Worm (Caenorhabditis elegans): ENCODE measurements around the gene cutl-15.

Gene cutl-15

DNA sequence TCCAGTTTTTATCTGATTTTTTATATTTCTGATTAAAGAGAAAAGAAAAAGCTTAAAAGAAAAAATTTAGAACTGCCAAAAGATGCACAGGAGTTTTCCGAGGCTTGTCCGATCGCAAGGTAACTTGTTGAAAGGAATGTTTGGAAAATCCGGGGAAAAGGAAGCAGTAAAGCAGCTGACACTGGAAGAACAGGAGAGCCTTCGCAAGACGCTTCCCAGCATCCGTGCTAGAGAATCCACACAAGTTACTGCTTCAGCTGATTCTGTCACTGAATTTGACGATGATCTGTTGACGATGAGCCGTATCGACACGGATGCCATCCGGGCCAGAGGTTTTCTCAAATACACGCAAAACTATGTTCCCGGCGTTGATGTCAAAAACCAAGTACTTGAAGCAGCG, 17.7 kb downstream of the cutl-15 start, which contains the start of gene mrpl-50 (continued):
- TF ChIP-seq pqm-1 (tag; optimal IDR thresholded peaks at IDR 0.05) (no peak), nhr-102 (tag; optimal IDR thresholded peaks at IDR 0.05) (no peak), sdz-12 (GFP tag; optimal IDR thresholded peaks at IDR 0.05) (no peak), T20F7.1 (GFP tag; optimal IDR thresholded peaks at IDR 0.05) (no peak), Y5F2A.4 (GFP tag; optimal IDR thresholded peaks at IDR 0.05) (peak; percentile 17), gei-8 (GFP tag; optimal IDR thresholded peaks at IDR 0.05) (no peak), mxl-2 (GFP tag; conservative IDR thresholded peaks at IDR 0.05) (no peak), ceh-82 (tag; optimal IDR thresholded peaks at IDR 0.05) (no peak), F49E8.2 (tag; optimal IDR thresholded peaks at IDR 0.05; ENCODE audit: borderline replicate concordance) (peak; percentile 13), zip-2 (tag; optimal IDR thresholded peaks at IDR 0.05) (no peak), Y75B8A.6 (GFP tag; IDR thresholded peaks at IDR 0.05) (no peak), D1046.2 (GFP tag; IDR thresholded peaks at IDR 0.05) (no peak), lin-15B (tag; optimal IDR thresholded peaks at IDR 0.05) (no peak), skn-1 (tag; optimal IDR thresholded peaks at IDR 0.05) (no peak), nhr-6 (tag; optimal IDR thresholded peaks at IDR 0.05) (no peak), dmd-9 (GFP tag; IDR thresholded peaks at IDR 0.05) (no peak), tra-1 (GFP tag; IDR thresholded peaks at IDR 0.05) (no peak), cey-2 (tag; optimal IDR thresholded peaks at IDR 0.05; ENCODE audit: borderline replicate concordance, insufficient read depth) (no peak)

DNA sequence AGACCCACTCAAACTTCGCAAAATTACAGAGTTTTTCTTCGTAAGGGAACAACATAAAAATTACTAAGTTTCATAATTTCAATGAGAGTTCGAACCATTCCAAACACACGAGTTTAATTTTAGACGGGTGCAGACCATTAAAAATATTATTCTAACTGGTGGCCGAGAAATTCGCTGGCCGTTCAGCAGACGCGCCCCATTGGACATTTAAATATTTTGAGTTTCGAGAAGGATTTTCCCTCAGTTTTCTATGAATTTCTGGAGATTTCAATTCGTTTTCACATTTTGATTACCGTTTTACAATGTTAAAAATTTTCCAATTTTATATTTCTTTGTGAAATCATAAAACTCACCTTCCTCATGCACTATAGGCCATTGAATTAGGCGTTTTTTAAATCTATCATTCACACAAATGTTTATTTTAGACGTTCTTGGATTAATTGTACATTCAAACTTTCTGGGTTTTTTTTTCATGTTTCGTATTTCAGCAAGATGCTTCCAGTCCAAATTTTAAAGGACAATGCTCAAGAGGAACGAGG, 20.2 kb downstream of the cutl-15 start, which contains the start of gene cct-2:
TSS of gene cct-2 (plus strand) at position 489 of the 539 bp plus-strand sequence.
- TF ChIP-seq mdt-29 (GFP tag; IDR thresholded peaks at IDR 0.05) = no peak
- TF ChIP-seq hlh-30 (tag; optimal IDR thresholded peaks at IDR 0.05; ENCODE audit: insufficient read depth) = peak; percentile 16
- TF ChIP-seq hif-1 (tag; optimal IDR thresholded peaks at IDR 0.05) = peak in 1 of 2 experiments; percentile 54
- no peak for TF ChIP-seq ceh-20 (GFP tag; IDR thresholded peaks at IDR 0.05)
- no peak for TF ChIP-seq lim-7 (GFP tag; IDR thresholded peaks at IDR 0.05)
- TF ChIP-seq nhr-48 (tag; optimal IDR thresholded peaks at IDR 0.05) = no peak
- peak; percentile 89 for TF ChIP-seq lin-38 (GFP tag; IDR thresholded peaks at IDR 0.05)
- TF ChIP-seq F10B5.3 (tag; optimal IDR thresholded peaks at IDR 0.05) = no peak
- TF ChIP-seq F37D6.2 (tag; optimal IDR thresholded peaks at IDR 0.05) = no peak
- no peak for TF ChIP-seq attf-4 (tag; optimal IDR thresholded peaks at IDR 0.05)
- TF ChIP-seq Y5F2A.4 (GFP tag; optimal IDR thresholded peaks at IDR 0.05) = no peak
- no peak for TF ChIP-seq daf-19 (GFP tag; conservative IDR thresholded peaks at IDR 0.05)
- TF ChIP-seq dmd-9 (GFP tag; IDR thresholded peaks at IDR 0.05) = no peak
- no peak for TF ChIP-seq nhr-111 (GFP tag; optimal IDR thresholded peaks at IDR 0.05)
- no peak for TF ChIP-seq vab-7 (GFP tag; IDR thresholded peaks at IDR 0.05)
- TF ChIP-seq T26A8.4 (GFP tag; IDR thresholded peaks at IDR 0.05) = no peak
- TF ChIP-seq dve-1 (tag; optimal IDR thresholded peaks at IDR 0.05; ENCODE audit: insufficient read depth) = peak; percentile 9
- no peak for TF ChIP-seq F26F4.8 (GFP tag; conservative IDR thresholded peaks at IDR 0.05)
- no peak for TF ChIP-seq fos-1 (tag; optimal IDR thresholded peaks at IDR 0.05)
- TF ChIP-seq saeg-2 (GFP tag; IDR thresholded peaks at IDR 0.05) = no peak
- TF ChIP-seq nhr-28 (tag; optimal IDR thresholded peaks at IDR 0.05) = no peak
- 0 out of 2 replicates have a peak, but pooled peaks have one; percentile 9 for TF ChIP-seq ceh-44 (GFP tag; IDR thresholded peaks at IDR 0.05)
- no peak for TF ChIP-seq arid-1 (GFP tag; conservative IDR thresholded peaks at IDR 0.05)
- TF ChIP-seq hmg-1.1 (GFP tag; IDR thresholded peaks at IDR 0.05) = peak; percentile 51; the same call in 1 of the 2 replicates
- TF ChIP-seq snpc-1.2 (GFP tag; IDR thresholded peaks at IDR 0.05) = no peak
- TF ChIP-seq lin-29 (GFP tag; IDR thresholded peaks at IDR 0.05) = no peak
- TF ChIP-seq R02D3.7 (tag; optimal IDR thresholded peaks at IDR 0.05) = no peak
- TF ChIP-seq nhr-25 (tag; optimal IDR thresholded peaks at IDR 0.05; ENCODE audit: borderline replicate concordance, insufficient read depth) = no peak
- no peak for TF ChIP-seq nhr-237 (tag; optimal IDR thresholded peaks at IDR 0.05)
- TF ChIP-seq sdz-12 (GFP tag; optimal IDR thresholded peaks at IDR 0.05) = no peak
- TF ChIP-seq Y105C5A.15 (GFP tag; IDR thresholded peaks at IDR 0.05) = no peak
- no peak for TF ChIP-seq Y75B8A.6 (GFP tag; IDR thresholded peaks at IDR 0.05)
- no peak for TF ChIP-seq tra-1 (GFP tag; IDR thresholded peaks at IDR 0.05)
- TF ChIP-seq zip-2 (tag; optimal IDR thresholded peaks at IDR 0.05) = no peak
- TF ChIP-seq dpl-1 (GFP tag; optimal IDR thresholded peaks at IDR 0.05) = peak; percentile 42
- no peak for TF ChIP-seq mxl-3 (GFP tag; optimal IDR thresholded peaks at IDR 0.05)
- no peak for TF ChIP-seq T20F7.1 (GFP tag; optimal IDR thresholded peaks at IDR 0.05)

Data from whole organism, L4 larva.